Worm (Caenorhabditis elegans) whole organism, early embryonic: ENCODE data around the gene adk-1.

Source experiments
- aly-1 ChIP-seq: sonication (generic microtip); optimal IDR thresholded peaks from 2 replicates; lab custom pipeline; 2016; ENCODE audit warnings: missing genetic modification characterization, missing compliant biosample characterization
- ama-1 ChIP-seq: fragments of 150-350 bp; optimal IDR thresholded peaks from 2 replicates; lab custom pipeline; 2014
- ceh-13 ChIP-seq: fragments of 200-800 bp; sonication (Bioruptor generic); optimal IDR thresholded peaks from 2 replicates; lab custom pipeline; 2018; ENCODE audit warnings: mild to moderate bottlenecking, missing genetic modification characterization, missing compliant biosample characterization
- ets-7 ChIP-seq: sonication (generic microtip); optimal IDR thresholded peaks from 2 replicates; lab custom pipeline; 2016; ENCODE audit warnings: missing genotype, missing genetic modification characterization, missing compliant biosample characterization
- hmg-4 ChIP-seq: fragments of 200-800 bp; sonication (Bioruptor generic); optimal IDR thresholded peaks from 2 replicates; lab custom pipeline; 2018; ENCODE audit warnings: mild to moderate bottlenecking, missing genetic modification characterization, missing compliant biosample characterization
- scrt-1 ChIP-seq: fragments of 200-800 bp; sonication (Bioruptor generic); IDR thresholded peaks from 2 replicates; pipeline ENCODE4 v1.3.6; 2022; ENCODE audit warnings: missing genetic modification characterization, missing compliant biosample characterization
- sea-1 ChIP-seq: fragments of 200-800 bp; sonication (Bioruptor generic); conservative IDR thresholded peaks from 2 replicates; pipeline ENCODE4 v1.3.6; 2022; ENCODE audit warnings: missing genetic modification characterization, missing compliant biosample characterization
- tbx-11 ChIP-seq: fragments of 200-800 bp; sonication (Bioruptor generic); IDR thresholded peaks from 2 replicates; pipeline ENCODE4 v1.3.6; 2022; ENCODE audit warnings: missing genetic modification characterization, missing compliant biosample characterization
- tbx-37 ChIP-seq: fragments of 200-800 bp; sonication (Bioruptor generic); conservative IDR thresholded peaks from 2 replicates; pipeline ENCODE4 v1.3.6; 2022; ENCODE audit warnings: missing genetic modification reagents, missing genetic modification characterization, missing compliant biosample characterization
- tra-4 ChIP-seq: sonication (generic microtip); optimal IDR thresholded peaks from 2 replicates; lab custom pipeline; 2017; ENCODE audit warnings: missing genetic modification characterization, missing compliant biosample characterization

DNA sequence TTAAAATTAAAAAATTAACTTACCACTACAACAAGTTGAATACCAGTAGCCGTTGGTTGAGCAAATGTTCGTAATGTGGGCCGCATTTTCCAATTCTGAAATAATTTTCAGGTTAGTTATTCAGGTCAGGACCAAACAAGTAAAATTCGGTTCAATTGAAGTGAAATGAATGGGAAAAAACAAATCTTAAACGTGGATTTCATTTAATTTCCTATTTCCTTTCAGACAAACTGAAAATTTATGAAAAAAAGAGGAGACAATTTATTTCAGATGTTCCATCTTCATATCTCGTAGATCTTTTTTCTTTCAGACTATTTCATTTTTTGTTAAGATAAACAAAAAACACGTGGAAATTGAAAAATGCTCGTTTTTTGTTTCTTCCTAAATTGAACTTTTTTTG, 30.7 kb upstream of the adk-1 start, which contains the start of gene C05C12.6:
- TF ChIP-seq scrt-1 (no peak), tbx-11 (GFP tag; lab: Robert Waterston, UW) (no peak), ets-7 (tag; lab: Kevin White, UChicago) (no peak), hmg-4 (GFP tag; lab: Kevin White, UChicago) (no peak), aly-1 (no peak), sea-1 (GFP tag; lab: Robert Waterston, UW) (no peak), ama-1 (lab: Kevin White, UChicago) (no peak), tra-4 (tag; lab: Kevin White, UChicago) (no peak), ceh-13 (GFP tag; lab: Kevin White, UChicago) (no peak), tbx-37 (GFP tag; lab: Robert Waterston, UW) (no peak)
